Worm (Caenorhabditis elegans): Measurements from ENCODE around the gene T19C9.8.

ce11 chrV:17217690-17218089 lies 21.2 kb upstream of the T19C9.8 start, which contains the start of gene srbc-62:
- TF ChIP-seq him-1 (tag; optimal IDR thresholded peaks at IDR 0.05) (no peak), W03F9.2 (tag; optimal IDR thresholded peaks at IDR 0.05) (no peak), dao-5 (tag; optimal IDR thresholded peaks at IDR 0.05) (no peak)

All from whole organism, L4/young adult.